Fruit fly (Drosophila melanogaster) whole organism, embryonic: ENCODE data around the gene CG2120.

Experiments
- B-H2 ChIP-seq: fragments of 200-800 bp; sonication (Bioruptor generic); optimal IDR thresholded peaks from 2 replicates; lab custom pipeline; 2018; ENCODE audit warnings: missing biosample characterization, mild to moderate bottlenecking, missing genetic modification characterization
- Bdp1 ChIP-seq: fragments of 200-800 bp; sonication (Bioruptor generic); optimal IDR thresholded peaks from 3 replicates; lab custom pipeline; 2016; ENCODE audit warnings: missing biosample characterization, missing genetic modification characterization
- CG10267 ChIP-seq: fragments of 200-800 bp; sonication (Bioruptor generic); optimal IDR thresholded peaks from 2 replicates; lab custom pipeline; 2018; ENCODE audit warnings: missing biosample characterization, mild to moderate bottlenecking, missing genetic modification characterization, moderate library complexity
- CG12104 ChIP-seq: fragments of 200-800 bp; sonication (Bioruptor generic); optimal IDR thresholded peaks from 3 replicates; lab custom pipeline; 2016; ENCODE audit warnings: missing biosample characterization, missing genetic modification characterization
- CG14710 ChIP-seq: fragments of 200-800 bp; sonication (Bioruptor generic); optimal IDR thresholded peaks from 3 replicates; lab custom pipeline; 2019; ENCODE audit warnings: missing biosample characterization, mild to moderate bottlenecking, missing genetic modification characterization, moderate library complexity
- CG15601 ChIP-seq: fragments of 200-800 bp; sonication (Bioruptor generic); optimal IDR thresholded peaks from 3 replicates; lab custom pipeline; 2019; ENCODE audit warnings: missing biosample characterization, mild to moderate bottlenecking, missing genetic modification characterization, moderate library complexity
- CG1603 ChIP-seq: fragments of 200-800 bp; sonication (Bioruptor generic); optimal IDR thresholded peaks from 2 replicates; lab custom pipeline; 2019; ENCODE audit warnings: missing biosample characterization, mild to moderate bottlenecking, missing genetic modification characterization, moderate library complexity
- CG1647 ChIP-seq: fragments of 200-800 bp; sonication (Bioruptor generic); optimal IDR thresholded peaks from 3 replicates; lab custom pipeline; 2016; ENCODE audit warnings: missing biosample characterization, missing genetic modification characterization
- CG16813 ChIP-seq: fragments of 200-800 bp; sonication (Bioruptor generic); IDR thresholded peaks from 3 replicates; pipeline ENCODE4 v1.3.6; 2022; ENCODE audit warnings: missing biosample characterization, missing genetic modification characterization; ENCODE audit not compliant: partially characterized antibody
- CG17361 ChIP-seq: fragments of 200-800 bp; sonication (Bioruptor generic); IDR thresholded peaks from 3 replicates; pipeline ENCODE4 v1.3.6; 2022; ENCODE audit warnings: missing biosample characterization, missing genetic modification characterization
- CG17612 ChIP-seq: fragments of 200-800 bp; sonication (Bioruptor generic); IDR thresholded peaks from 2 replicates; pipeline ENCODE4 v1.3.6; 2022; ENCODE audit warnings: missing biosample characterization, missing genetic modification characterization
- CG31441 ChIP-seq: fragments of 200-800 bp; sonication (Bioruptor generic); IDR thresholded peaks from 2 replicates; pipeline ENCODE4 v1.3.6; 2022; ENCODE audit warnings: missing biosample characterization, missing genetic modification characterization
- CG32767 ChIP-seq: fragments of 200-800 bp; sonication (Bioruptor generic); IDR thresholded peaks from 2 replicates; pipeline ENCODE4 v1.3.6; 2022; ENCODE audit warnings: missing biosample characterization, missing genetic modification characterization
- CG34422 ChIP-seq: fragments of 200-800 bp; sonication (Bioruptor generic); IDR thresholded peaks from 3 replicates; pipeline ENCODE4 v1.3.6; 2022; ENCODE audit warnings: missing biosample characterization, missing genetic modification characterization
- CG4360 ChIP-seq: fragments of 200-800 bp; sonication (Bioruptor generic); IDR thresholded peaks from 2 replicates; pipeline ENCODE4 v1.3.6; 2022; ENCODE audit warnings: missing biosample characterization, missing genetic modification characterization
- CG5180 ChIP-seq: fragments of 200-800 bp; sonication (Bioruptor generic); optimal IDR thresholded peaks from 3 replicates; lab custom pipeline; 2017; ENCODE audit warnings: missing biosample characterization, missing genetic modification characterization, mild to moderate bottlenecking, moderate library complexity, missing genetic modification reagents
- CG6254 ChIP-seq: fragments of 200-800 bp; sonication (Bioruptor generic); optimal IDR thresholded peaks from 3 replicates; lab custom pipeline; 2017; ENCODE audit warnings: mild to moderate bottlenecking, missing biosample characterization, missing genetic modification reagents, missing genetic modification characterization
- CG7745 ChIP-seq: fragments of 200-800 bp; sonication (Bioruptor generic); optimal IDR thresholded peaks from 2 replicates; lab custom pipeline; 2018; ENCODE audit warnings: missing biosample characterization, mild to moderate bottlenecking, missing genetic modification characterization, moderate library complexity
- CG7839 ChIP-seq: fragments of 200-800 bp; sonication (Bioruptor generic); optimal IDR thresholded peaks from 3 replicates; lab custom pipeline; 2018; ENCODE audit warnings: missing biosample characterization, mild to moderate bottlenecking, missing genetic modification characterization, moderate library complexity
- CG8089 ChIP-seq: fragments of 200-800 bp; sonication (Bioruptor generic); optimal IDR thresholded peaks from 3 replicates; lab custom pipeline; 2016; ENCODE audit warnings: missing biosample characterization, missing genetic modification characterization
- CG8388 ChIP-seq: fragments of 200-800 bp; sonication (Bioruptor generic); optimal IDR thresholded peaks from 2 replicates; lab custom pipeline; 2019; ENCODE audit warnings: missing biosample characterization, mild to moderate bottlenecking, missing genetic modification characterization, moderate library complexity
- CG9215 ChIP-seq: fragments of 200-800 bp; sonication (Bioruptor generic); IDR thresholded peaks from 2 replicates; pipeline ENCODE4 v1.3.6; 2022; ENCODE audit warnings: missing biosample characterization, missing genetic modification characterization
- CHES-1-like ChIP-seq: fragments of 200-800 bp; sonication (Bioruptor generic); optimal IDR thresholded peaks from 2 replicates; lab custom pipeline; 2016; ENCODE audit warnings: missing biosample characterization, missing genetic modification characterization
- D ChIP-seq, 2 experiments: fragments of 200-800 bp in 1 of 2; fragments of >200 bp in 1 of 2; sonication (Bioruptor generic) in 1 of 2; optimal IDR thresholded peaks; 2 replicates in 1 of 2; 3 replicates in 1 of 2; lab custom pipeline; 2017; ENCODE audit warnings: mild to moderate bottlenecking in 1 of 2, missing biosample characterization in 1 of 2, missing genetic modification characterization in 1 of 2, missing genetic modification reagents in 1 of 2
- Ets65A ChIP-seq: fragments of 200-800 bp; sonication (Bioruptor generic); peaks from one replicate; lab custom pipeline; 2016; ENCODE audit warnings: missing biosample characterization, missing genetic modification characterization
- Gsc ChIP-seq: fragments of 200-800 bp; sonication (Bioruptor generic); IDR thresholded peaks from 2 replicates; pipeline ENCODE4 v1.3.6; 2022; ENCODE audit warnings: missing biosample characterization, missing genetic modification characterization
- HHEX ChIP-seq: fragments of 200-800 bp; sonication (Bioruptor generic); optimal IDR thresholded peaks from 3 replicates; lab custom pipeline; 2017; ENCODE audit warnings: missing biosample characterization, mild to moderate bottlenecking, missing genetic modification characterization, missing genetic modification reagents
- HLH3B ChIP-seq: fragments of 200-800 bp; sonication (Bioruptor generic); IDR thresholded peaks from 2 replicates; pipeline ENCODE4 v1.3.6; 2022; ENCODE audit warnings: missing biosample characterization, missing genetic modification characterization
- HmgZ ChIP-seq: fragments of 200-800 bp; sonication (Bioruptor generic); optimal IDR thresholded peaks from 2 replicates; lab custom pipeline; 2018; ENCODE audit warnings: missing biosample characterization, mild to moderate bottlenecking, missing genetic modification characterization
- NC2β ChIP-seq: fragments of 200-800 bp; sonication (Bioruptor generic); optimal IDR thresholded peaks from 2 replicates; lab custom pipeline; 2016; ENCODE audit warnings: missing biosample characterization, missing genetic modification characterization
- Oli ChIP-seq: fragments of 200-800 bp; sonication (Bioruptor generic); optimal IDR thresholded peaks from 2 replicates; lab custom pipeline; 2018; ENCODE audit warnings: missing biosample characterization, mild to moderate bottlenecking, missing genetic modification characterization, moderate library complexity
- Opbp ChIP-seq: fragments of 200-800 bp; sonication (Bioruptor generic); IDR thresholded peaks from 3 replicates; pipeline ENCODE4 v1.3.6; 2022; ENCODE audit warnings: missing biosample characterization, missing genetic modification characterization; ENCODE audit not compliant: partially characterized antibody
- Sry-β ChIP-seq: fragments of 200-800 bp; sonication (Bioruptor generic); optimal IDR thresholded peaks from 2 replicates; lab custom pipeline; 2018; ENCODE audit warnings: missing biosample characterization, mild to moderate bottlenecking, missing genetic modification characterization, moderate library complexity
- Trl ChIP-seq, 3 experiments: fragments of >200 bp in 2 of 3; fragments of 200-800 bp in 1 of 3; sonication (Bioruptor generic) in 1 of 3; optimal IDR thresholded peaks; 2 replicates in 1 of 3; 3 replicates in 2 of 3; lab custom pipeline; 2016 to 2017; ENCODE audit warnings: missing biosample characterization in 1 of 3, missing genetic modification characterization in 1 of 3
- al ChIP-seq: fragments of 200-800 bp; sonication (Bioruptor generic); IDR thresholded peaks from 2 replicates; pipeline ENCODE4 v1.3.6; 2022; ENCODE audit warnings: missing biosample characterization, missing genetic modification characterization
- ato ChIP-seq: fragments of 200-800 bp; sonication (Bioruptor generic); IDR thresholded peaks from 2 replicates; pipeline ENCODE4 v1.3.6; 2022; ENCODE audit warnings: missing biosample characterization, missing genetic modification characterization; ENCODE audit not compliant: partially characterized antibody
- bbx ChIP-seq: fragments of 200-800 bp; sonication (Bioruptor generic); IDR thresholded peaks from 2 replicates; pipeline ENCODE4 v1.3.6; 2022; ENCODE audit warnings: missing biosample characterization, missing genetic modification characterization; ENCODE audit not compliant: partially characterized antibody
- cato ChIP-seq: fragments of 200-800 bp; sonication (Bioruptor generic); optimal IDR thresholded peaks from 2 replicates; lab custom pipeline; 2016; ENCODE audit warnings: missing biosample characterization, missing genetic modification characterization, borderline replicate concordance
- da ChIP-seq: fragments of 200-800 bp; sonication (Bioruptor generic); optimal IDR thresholded peaks from 2 replicates; lab custom pipeline; 2016; ENCODE audit warnings: missing biosample characterization, missing genetic modification characterization
- dan ChIP-seq: fragments of 200-800 bp; sonication (Bioruptor generic); IDR thresholded peaks from 2 replicates; pipeline ENCODE4 v1.3.6; 2022; ENCODE audit warnings: missing biosample characterization, missing genetic modification characterization
- eyg ChIP-seq: fragments of 200-800 bp; sonication (Bioruptor generic); optimal IDR thresholded peaks from 3 replicates; lab custom pipeline; 2016; ENCODE audit warnings: missing biosample characterization, missing genetic modification characterization
- fd3F ChIP-seq: fragments of 200-800 bp; sonication (Bioruptor generic); optimal IDR thresholded peaks from 2 replicates; lab custom pipeline; 2018; ENCODE audit warnings: missing biosample characterization, mild to moderate bottlenecking, missing genetic modification characterization, moderate library complexity
- gsb-n ChIP-seq: fragments of 200-800 bp; sonication (Bioruptor generic); optimal IDR thresholded peaks from 3 replicates; lab custom pipeline; 2018; ENCODE audit warnings: missing biosample characterization, mild to moderate bottlenecking, missing genetic modification characterization
- lilli ChIP-seq: fragments of 200-800 bp; sonication (Bioruptor generic); optimal IDR thresholded peaks from 3 replicates; lab custom pipeline; 2016; ENCODE audit warnings: missing biosample characterization, missing genetic modification characterization
- pfk ChIP-seq: fragments of 200-800 bp; sonication (Bioruptor generic); optimal IDR thresholded peaks from 2 replicates; lab custom pipeline; 2018; ENCODE audit warnings: missing biosample characterization, mild to moderate bottlenecking, missing genetic modification characterization, moderate library complexity
- pho ChIP-seq: fragments of 200-800 bp; sonication (Bioruptor generic); optimal IDR thresholded peaks from 2 replicates; lab custom pipeline; 2016; ENCODE audit warnings: missing biosample characterization, missing genetic modification characterization
- pzg ChIP-seq: fragments of 200-800 bp; sonication (Bioruptor generic); optimal IDR thresholded peaks from 3 replicates; lab custom pipeline; 2018; ENCODE audit warnings: missing biosample characterization, mild to moderate bottlenecking, missing genetic modification characterization, moderate library complexity
- repo ChIP-seq: fragments of 200-800 bp; sonication (Bioruptor generic); optimal IDR thresholded peaks from 2 replicates; lab custom pipeline; 2016; ENCODE audit warnings: missing biosample characterization, missing genetic modification characterization
- sr ChIP-seq: fragments of 200-800 bp; sonication (Bioruptor generic); IDR thresholded peaks from 3 replicates; pipeline ENCODE4 v1.3.6; 2022; ENCODE audit warnings: missing biosample characterization, missing genetic modification characterization
- trem ChIP-seq: fragments of 200-800 bp; optimal IDR thresholded peaks from 3 replicates; lab custom pipeline; 2019; ENCODE audit warnings: missing biosample characterization, mild to moderate bottlenecking, missing genetic modification characterization, moderate library complexity
- tx ChIP-seq: fragments of 200-800 bp; sonication (Bioruptor generic); optimal IDR thresholded peaks from 2 replicates; lab custom pipeline; 2016; ENCODE audit warnings: missing biosample characterization, missing genetic modification characterization
- unc-4 ChIP-seq: fragments of 200-800 bp; sonication (Bioruptor generic); IDR thresholded peaks from 2 replicates; pipeline ENCODE4 v1.3.6; 2022; ENCODE audit warnings: missing biosample characterization, missing genetic modification characterization; ENCODE audit not compliant: partially characterized antibody

The CG2120 gene

DNA sequence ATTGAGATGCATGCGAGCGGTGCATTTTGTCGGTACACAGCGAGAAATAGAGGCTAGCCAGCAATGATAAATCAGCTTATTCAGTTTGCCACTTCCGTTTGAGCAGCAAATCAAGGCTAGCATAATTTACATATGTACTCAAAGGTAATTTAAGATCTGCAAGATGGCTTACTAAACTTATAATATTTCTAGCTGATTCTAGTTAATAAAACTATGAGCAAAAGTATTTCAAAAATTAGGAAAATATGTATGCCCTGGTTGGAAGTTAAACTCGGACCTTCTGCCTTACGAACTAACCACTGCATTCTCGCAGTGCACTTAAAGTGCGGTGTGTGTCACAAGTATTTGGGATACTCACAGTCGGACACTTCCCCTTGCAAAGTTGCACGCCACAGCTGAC lies 12.8 kb upstream of the CG2120 start (continued):
- TF ChIP-seq CG7745 (tag; lab: Kevin White, UChicago) (no peak), CG5180 (GFP tag; lab: Kevin White, UChicago) (no peak), Bdp1 (GFP tag; lab: Kevin White, UChicago) (no peak), HmgZ (tag; lab: Kevin White, UChicago) (no peak), bbx (no peak), CG1647 (GFP tag; lab: Kevin White, UChicago) (no peak), gsb-n (no peak), CHES-1-like (GFP tag; lab: Kevin White, UChicago) (no peak), fd3F (no peak), Gsc (GFP tag; lab: Robert Waterston, UW) (no peak), pzg (no peak), Sry-β (GFP tag; lab: Kevin White, UChicago) (no peak), CG8089 (no peak), trem (peak; percentile 11), NC2β (GFP tag; lab: Kevin White, UChicago) (no peak), Trl (optimal IDR thresholded peaks at IDR 0.05; lab: Kevin White, UChicago) (no peak), Trl (GFP tag; optimal IDR thresholded peaks at IDR 0.05; lab: Kevin White, UChicago) (no peak), B-H2 (GFP tag; lab: Kevin White, UChicago) (no peak), CG8388 (GFP tag; lab: Kevin White, UChicago) (peak; percentile 21), D (optimal IDR thresholded peaks at IDR 0.05; lab: Kevin White, UChicago) (no peak), D (GFP tag; optimal IDR thresholded peaks at IDR 0.05; lab: Kevin White, UChicago) (peak; percentile 28), eyg (GFP tag; lab: Kevin White, UChicago) (no peak), CG1603 (tag; lab: Kevin White, UChicago) (peak; percentile 38), lilli (GFP tag; lab: Kevin White, UChicago) (no peak), CG17361 (GFP tag; lab: Robert Waterston, UW) (0 out of 3 replicates have a peak, but pooled peaks have one; percentile 29), CG10267 (tag; lab: Kevin White, UChicago) (peak; percentile 21), Oli (tag; lab: Kevin White, UChicago) (peak; percentile 27), HLH3B (GFP tag; lab: Robert Waterston, UW) (no peak), pho (GFP tag; lab: Kevin White, UChicago) (no peak), CG15601 (tag; lab: Kevin White, UChicago) (no peak), sr (GFP tag; lab: Robert Waterston, UW) (no peak), CG34422 (no peak), HHEX (no peak), unc-4 (GFP tag; lab: Robert Waterston, UW) (no peak), CG14710 (tag; lab: Kevin White, UChicago) (peak; percentile 48), cato (GFP tag; lab: Kevin White, UChicago) (no peak), CG32767 (no peak)
- TF ChIP-seq, all 482 proteins: peak for 50

DNA sequence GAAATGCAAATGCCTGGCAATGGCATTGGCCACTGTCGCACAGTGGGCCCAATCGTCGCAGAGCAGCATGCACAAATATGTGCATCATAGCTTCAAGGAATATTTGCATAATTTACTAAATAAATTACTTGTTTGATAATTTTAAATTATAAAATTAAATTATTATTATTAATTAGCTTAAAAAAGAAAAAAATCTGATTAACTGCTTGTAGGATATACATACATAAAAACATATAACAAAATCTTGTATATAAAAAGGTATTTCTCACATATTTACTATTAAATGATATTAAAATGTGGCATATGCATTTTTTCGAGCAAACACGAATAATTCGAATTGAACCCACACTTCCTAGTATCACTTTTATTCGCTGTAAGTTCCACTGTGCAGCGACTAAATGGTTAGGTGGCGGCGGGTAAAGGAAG lies 10.4 kb upstream of the CG2120 start:
- no peak for TF ChIP-seq repo
- TF ChIP-seq da, result no peak
- TF ChIP-seq dan, result no peak
- peak; percentile 59 for TF ChIP-seq CG6254
- no peak for TF ChIP-seq ato (GFP tag; lab: Robert Waterston, UW)
- peak; percentile 79 for TF ChIP-seq CG31441 (GFP tag; lab: Robert Waterston, UW)
- no peak for TF ChIP-seq Opbp (GFP tag; lab: Robert Waterston, UW)
- peak; percentile 65 for TF ChIP-seq Ets65A (GFP tag; lab: Kevin White, UChicago)
- TF ChIP-seq CG9215 (GFP tag; lab: Robert Waterston, UW), result no peak
- TF ChIP-seq CG12104 (GFP tag; lab: Kevin White, UChicago), result peak; percentile 27
- TF ChIP-seq tx (GFP tag; lab: Kevin White, UChicago), result no peak
- TF ChIP-seq CG7839, result peak; percentile 62
- no peak for TF ChIP-seq CG16813 (GFP tag; lab: Robert Waterston, UW)
- TF ChIP-seq al, result no peak
- TF ChIP-seq pfk, result no peak
- TF ChIP-seq CG4360, result no peak
- TF ChIP-seq CG17612, result no peak
